Worm (Caenorhabditis elegans) whole organism, midembryonic: ENCODE measurements around the gene ida-1.

Experiments
- T22C8.4 ChIP-seq: fragments of 200-800 bp; sonication (Bioruptor generic); IDR thresholded peaks from 2 replicates; pipeline ENCODE4 v1.3.6; 2022; ENCODE audit warnings: missing genetic modification characterization, missing compliant biosample characterization
- med-1 ChIP-seq: sonication (generic microtip); optimal IDR thresholded peaks from 2 replicates; lab custom pipeline; 2017; ENCODE audit warnings: missing genetic modification characterization, mild to moderate bottlenecking, missing compliant biosample characterization, antibody characterized with exemption, missing genetic modification reagents; ENCODE audit not compliant: insufficient read depth
- ref-1 ChIP-seq: fragments of 200-800 bp; sonication (Bioruptor generic); conservative IDR thresholded peaks from 2 replicates; pipeline ENCODE4 v1.3.6; 2022; ENCODE audit warnings: missing genetic modification reagents, missing genetic modification characterization, missing compliant biosample characterization
- tab-1 ChIP-seq: fragments of 200-800 bp; sonication (Bioruptor generic); IDR thresholded peaks from 2 replicates; pipeline ENCODE4 v1.3.6; 2022; ENCODE audit warnings: missing genetic modification characterization, missing compliant biosample characterization
- ztf-29 ChIP-seq: fragments of 200-800 bp; sonication (Bioruptor generic); IDR thresholded peaks from 2 replicates; pipeline ENCODE4 v1.3.6; 2022; ENCODE audit warnings: missing genetic modification reagents, missing genetic modification characterization, missing compliant biosample characterization

ce11 chrIII:5722550-5722949 lies 32.8 kb upstream of the ida-1 start, which contains the start of gene wrm-1:
- TF ChIP-seq ztf-29 (GFP tag; lab: Robert Waterston, UW) (no peak), ref-1 (GFP tag; lab: Robert Waterston, UW) (no peak), T22C8.4 (GFP tag; lab: Robert Waterston, UW) (no peak), tab-1 (GFP tag; lab: Robert Waterston, UW) (no peak), med-1 (no peak)
